Worm (Caenorhabditis elegans) whole organism, L4 larva: ENCODE results near the gene Y66D12A.3.

Source experiments
- ces-1 ChIP-seq: fragments of 150-350 bp; sonication (generic microtip); optimal IDR thresholded peaks from 4 replicates; lab custom pipeline; 2014; ENCODE audit warnings: missing biosample characterization, missing genetic modification reagents, missing genetic modification characterization
- daf-16 ChIP-seq, 3 experiments: sonication (generic microtip); optimal IDR thresholded peaks; 2 replicates each; lab custom pipeline; 2016 to 2017; ENCODE audit warnings: missing genetic modification characterization in 3 of 3, missing genetic modification reagents in 3 of 3, mild to moderate bottlenecking in 2 of 3, missing compliant biosample characterization in 2 of 3, missing biosample characterization in 1 of 3, moderate library complexity in 1 of 3
- dve-1 ChIP-seq: sonication (generic microtip); optimal IDR thresholded peaks from 2 replicates; lab custom pipeline; 2017; ENCODE audit warnings: antibody characterized with exemption, mild to moderate bottlenecking, missing genetic modification characterization, missing compliant biosample characterization; ENCODE audit not compliant: insufficient read depth
- egl-43 ChIP-seq: fragments of 200-800 bp; sonication (Bioruptor generic); IDR thresholded peaks from 2 replicates; pipeline ENCODE4 v1.3.6; 2022; ENCODE audit warnings: missing genetic modification reagents, missing genetic modification characterization, missing compliant biosample characterization
- lin-15B ChIP-seq: fragments of 150-350 bp; sonication (generic microtip); optimal IDR thresholded peaks from 3 replicates; lab custom pipeline; 2014; ENCODE audit warnings: missing biosample characterization, missing genetic modification characterization
- mdl-1 ChIP-seq, 2 experiments: fragments of 150-350 bp in 1 of 2; sonication (generic microtip) in 1 of 2; optimal IDR thresholded peaks; 2 replicates each; lab custom pipeline; 2014 to 2017; ENCODE audit warnings: missing biosample characterization in 2 of 2, missing genetic modification characterization in 2 of 2
- nhr-237 ChIP-seq: sonication (generic microtip); optimal IDR thresholded peaks from 2 replicates; lab custom pipeline; 2017; ENCODE audit warnings: missing biosample characterization, missing genetic modification characterization
- sdz-12 ChIP-seq: fragments of 200-800 bp; sonication (Bioruptor generic); optimal IDR thresholded peaks from 2 replicates; lab custom pipeline; 2018; ENCODE audit warnings: mild to moderate bottlenecking, missing genetic modification characterization, missing compliant biosample characterization

ce11 chrIII:11616446-11616845 lies 27.4 kb downstream of the Y66D12A.3 start, which contains the start of gene ceh-91:
- TF ChIP-seq dve-1 (tag; lab: Kevin White, UChicago), result no peak
- no peak for TF ChIP-seq egl-43 (GFP tag; lab: Robert Waterston, UW)
- no peak for TF ChIP-seq sdz-12
- TF ChIP-seq daf-16 (GFP tag; optimal IDR thresholded peaks at IDR 0.05; lab: Kevin White, UChicago), result no peak
- no peak for TF ChIP-seq daf-16 (tag; optimal IDR thresholded peaks at IDR 0.05; lab: Kevin White, UChicago)
- no peak for TF ChIP-seq ces-1 (GFP tag; lab: Kevin White, UChicago)
- no peak for TF ChIP-seq lin-15B (tag; lab: Kevin White, UChicago)
- no peak for TF ChIP-seq mdl-1 (tag; optimal IDR thresholded peaks at IDR 0.05; lab: Kevin White, UChicago)
- TF ChIP-seq nhr-237 (tag; lab: Kevin White, UChicago), result no peak
